Worm (Caenorhabditis elegans) whole organism, young adult: ENCODE data around the gene set-2.

Source experiments
- B0336.3 ChIP-seq: fragments of 200-800 bp; sonication (Bioruptor generic); IDR thresholded peaks from 2 replicates; pipeline ENCODE4 v1.3.6; 2022; ENCODE audit warnings: missing genetic modification characterization, missing compliant biosample characterization
- C17E4.6 ChIP-seq: fragments of 200-800 bp; sonication (Bioruptor generic); IDR thresholded peaks from 2 replicates; pipeline ENCODE4 v1.3.6; 2022; ENCODE audit warnings: missing genetic modification reagents, missing genetic modification characterization, missing compliant biosample characterization
- F23B12.7 ChIP-seq: sonication (generic microtip); optimal IDR thresholded peaks from 2 replicates; lab custom pipeline; 2017; ENCODE audit warnings: missing genetic modification characterization, mild to moderate bottlenecking, missing compliant biosample characterization, antibody characterized with exemption, moderate library complexity; ENCODE audit not compliant: insufficient read depth
- F37B4.10 ChIP-seq: fragments of 200-800 bp; sonication (Bioruptor generic); IDR thresholded peaks from 2 replicates; pipeline ENCODE4 v1.3.6; 2022; ENCODE audit warnings: missing genetic modification characterization, missing compliant biosample characterization
- F39B2.1 ChIP-seq: fragments of 200-800 bp; sonication (Bioruptor generic); IDR thresholded peaks from 2 replicates; pipeline ENCODE4 v1.3.6; 2022; ENCODE audit warnings: missing genetic modification reagents, missing genetic modification characterization, missing compliant biosample characterization
- F52B5.7 ChIP-seq: sonication (generic microtip); optimal IDR thresholded peaks from 2 replicates; lab custom pipeline; 2016; ENCODE audit warnings: mild to moderate bottlenecking, missing genetic modification characterization, missing compliant biosample characterization
- Y53F4B.3 ChIP-seq: fragments of 200-800 bp; sonication (Bioruptor generic); IDR thresholded peaks from 2 replicates; pipeline ENCODE4 v1.3.6; 2022; ENCODE audit warnings: missing genetic modification reagents, missing genetic modification characterization, missing compliant biosample characterization
- Y56A3A.18 ChIP-seq: fragments of 200-800 bp; sonication (Bioruptor generic); IDR thresholded peaks from 2 replicates; pipeline ENCODE4 v1.3.6; 2022; ENCODE audit warnings: missing genetic modification reagents, missing genetic modification characterization, missing compliant biosample characterization
- ZK185.1 ChIP-seq: sonication (generic microtip); optimal IDR thresholded peaks from 2 replicates; lab custom pipeline; 2016; ENCODE audit warnings: mild to moderate bottlenecking, missing genetic modification characterization, missing compliant biosample characterization; ENCODE audit not compliant: poor library complexity, severe bottlenecking
- aptf-3 ChIP-seq: fragments of 200-800 bp; sonication (Bioruptor generic); IDR thresholded peaks from 2 replicates; pipeline ENCODE4 v1.3.6; 2022; ENCODE audit warnings: missing genetic modification characterization, missing compliant biosample characterization
- atf-7 ChIP-seq: sonication (generic microtip); optimal IDR thresholded peaks from 2 replicates; lab custom pipeline; 2017; ENCODE audit warnings: mild to moderate bottlenecking, missing genetic modification characterization, missing compliant biosample characterization
- athp-1 ChIP-seq: sonication (generic microtip); optimal IDR thresholded peaks from 2 replicates; lab custom pipeline; 2017; ENCODE audit warnings: mild to moderate bottlenecking, missing genetic modification characterization, missing compliant biosample characterization
- bed-1 ChIP-seq: fragments of 200-800 bp; sonication (Bioruptor generic); IDR thresholded peaks from 2 replicates; pipeline ENCODE4 v1.3.6; 2022; ENCODE audit warnings: missing genetic modification reagents, missing genetic modification characterization, missing compliant biosample characterization
- bed-2 ChIP-seq: fragments of 200-800 bp; sonication (Bioruptor generic); IDR thresholded peaks from 2 replicates; pipeline ENCODE4 v1.3.6; 2022; ENCODE audit warnings: missing genetic modification reagents, missing genetic modification characterization, missing compliant biosample characterization
- cebp-2 ChIP-seq: fragments of 200-800 bp; sonication (Bioruptor generic); IDR thresholded peaks from 2 replicates; pipeline ENCODE4 v1.3.6; 2022; ENCODE audit warnings: missing genetic modification characterization, missing compliant biosample characterization
- ceh-27 ChIP-seq: fragments of 200-800 bp; sonication (Bioruptor generic); optimal IDR thresholded peaks from 2 replicates; lab custom pipeline; 2018; ENCODE audit warnings: mild to moderate bottlenecking, missing genetic modification characterization, moderate library complexity, missing compliant biosample characterization
- ceh-79 ChIP-seq: sonication (generic microtip); optimal IDR thresholded peaks from 2 replicates; lab custom pipeline; 2017; ENCODE audit warnings: mild to moderate bottlenecking, missing genetic modification characterization, missing compliant biosample characterization
- die-1 ChIP-seq: sonication (generic microtip); optimal IDR thresholded peaks from 2 replicates; lab custom pipeline; 2016; ENCODE audit warnings: missing genotype, mild to moderate bottlenecking, missing genetic modification characterization, missing compliant biosample characterization
- dox-1 ChIP-seq: fragments of 200-800 bp; sonication (Bioruptor generic); IDR thresholded peaks from 2 replicates; pipeline ENCODE4 v1.3.6; 2022; ENCODE audit warnings: missing genetic modification reagents, missing genetic modification characterization, missing compliant biosample characterization
- dpff-1 ChIP-seq: sonication (generic microtip); optimal IDR thresholded peaks from 2 replicates; lab custom pipeline; 2017; ENCODE audit warnings: mild to moderate bottlenecking, missing genetic modification characterization, missing compliant biosample characterization
- egl-18 ChIP-seq: fragments of 200-800 bp; sonication (Bioruptor generic); IDR thresholded peaks from 2 replicates; pipeline ENCODE4 v1.3.6; 2022; ENCODE audit warnings: missing genetic modification reagents, missing genetic modification characterization, missing compliant biosample characterization
- egrh-3 ChIP-seq: fragments of 200-800 bp; sonication (Bioruptor generic); IDR thresholded peaks from 2 replicates; pipeline ENCODE4 v1.3.6; 2022; ENCODE audit warnings: missing genetic modification reagents, missing genetic modification characterization, missing compliant biosample characterization
- him-1 ChIP-seq: sonication (generic microtip); optimal IDR thresholded peaks from 2 replicates; lab custom pipeline; 2016; ENCODE audit warnings: missing genotype, missing genetic modification reagents, missing genetic modification characterization, missing compliant biosample characterization
- hlh-12 ChIP-seq: sonication (generic microtip); optimal IDR thresholded peaks from 2 replicates; lab custom pipeline; 2016; ENCODE audit warnings: missing genetic modification characterization, missing compliant biosample characterization
- lin-54 ChIP-seq: fragments of 200-800 bp; sonication (Bioruptor generic); optimal IDR thresholded peaks from 2 replicates; lab custom pipeline; 2018; ENCODE audit warnings: mild to moderate bottlenecking, missing genetic modification characterization, missing compliant biosample characterization
- lsl-1 ChIP-seq: fragments of 200-800 bp; sonication (Bioruptor generic); optimal IDR thresholded peaks from 2 replicates; lab custom pipeline; 2018; ENCODE audit warnings: mild to moderate bottlenecking, missing genetic modification characterization, moderate library complexity, missing compliant biosample characterization
- madf-10 ChIP-seq: sonication (generic microtip); optimal IDR thresholded peaks from 2 replicates; lab custom pipeline; 2016; ENCODE audit warnings: mild to moderate bottlenecking, missing genetic modification characterization, missing compliant biosample characterization
- madf-3 ChIP-seq: fragments of 200-800 bp; sonication (Bioruptor generic); IDR thresholded peaks from 2 replicates; pipeline ENCODE4 v1.3.6; 2022; ENCODE audit warnings: missing genetic modification reagents, missing genetic modification characterization, missing compliant biosample characterization
- madf-6 ChIP-seq: fragments of 200-800 bp; sonication (Bioruptor generic); IDR thresholded peaks from 2 replicates; pipeline ENCODE4 v1.3.6; 2022; ENCODE audit warnings: missing genetic modification reagents, missing genetic modification characterization, missing compliant biosample characterization
- mel-28 ChIP-seq: sonication (generic microtip); optimal IDR thresholded peaks from 2 replicates; lab custom pipeline; 2016; ENCODE audit warnings: borderline replicate concordance, mild to moderate bottlenecking, missing genetic modification characterization, missing compliant biosample characterization
- mes-4 ChIP-seq: sonication (generic microtip); optimal IDR thresholded peaks from 2 replicates; lab custom pipeline; 2016; ENCODE audit warnings: missing genotype, missing genetic modification characterization, missing compliant biosample characterization
- nfya-1 ChIP-seq: sonication (generic microtip); optimal IDR thresholded peaks from 2 replicates; lab custom pipeline; 2017; ENCODE audit warnings: antibody characterized with exemption, missing compliant biosample characterization, missing genetic modification characterization, borderline replicate concordance; ENCODE audit not compliant: insufficient read depth
- nfya-2 ChIP-seq: fragments of 200-800 bp; sonication (Bioruptor generic); IDR thresholded peaks from 2 replicates; pipeline ENCODE4 v1.3.6; 2022; ENCODE audit warnings: missing genetic modification reagents, missing genetic modification characterization, missing compliant biosample characterization
- nhr-27 ChIP-seq: fragments of 200-800 bp; sonication (Bioruptor generic); optimal IDR thresholded peaks from 2 replicates; lab custom pipeline; 2018; ENCODE audit warnings: mild to moderate bottlenecking, missing genetic modification characterization, moderate library complexity, missing compliant biosample characterization
- pbrm-1 ChIP-seq: fragments of 200-800 bp; sonication (Bioruptor generic); IDR thresholded peaks from 2 replicates; pipeline ENCODE4 v1.3.6; 2022; ENCODE audit warnings: missing genetic modification reagents, missing genetic modification characterization, missing compliant biosample characterization
- rec-8 ChIP-seq, 2 experiments: sonication (generic microtip); optimal IDR thresholded peaks; 2 replicates each; lab custom pipeline; 2016; ENCODE audit warnings: mild to moderate bottlenecking in 2 of 2, missing genetic modification characterization in 2 of 2, missing genetic modification reagents in 2 of 2, missing genotype in 2 of 2, missing biosample characterization in 1 of 2, missing compliant biosample characterization in 1 of 2, moderate library complexity in 1 of 2
- sdz-38 ChIP-seq: sonication (generic microtip); optimal IDR thresholded peaks from 2 replicates; lab custom pipeline; 2016; ENCODE audit warnings: missing genotype, missing genetic modification characterization, missing compliant biosample characterization
- sea-2 ChIP-seq: fragments of 200-800 bp; sonication (Bioruptor generic); IDR thresholded peaks from 2 replicates; pipeline ENCODE4 v1.3.6; 2022; ENCODE audit warnings: missing genetic modification characterization, missing compliant biosample characterization
- snpc-4 ChIP-seq, 5 experiments: fragments of 150-350 bp in 1 of 5; sonication (generic microtip) in 4 of 5; optimal IDR thresholded peaks; 2 replicates each; lab custom pipeline; 2014 to 2018; ENCODE audit warnings: missing genetic modification characterization in 5 of 5, missing biosample characterization in 3 of 5, antibody characterized with exemption in 2 of 5, mild to moderate bottlenecking in 2 of 5, missing compliant biosample characterization in 2 of 5, missing genotype in 2 of 5, moderate library complexity in 2 of 5, missing genetic modification reagents in 1 of 5
- sptf-2 ChIP-seq: fragments of 200-800 bp; sonication (Bioruptor generic); optimal IDR thresholded peaks from 2 replicates; lab custom pipeline; 2018; ENCODE audit warnings: mild to moderate bottlenecking, missing genetic modification characterization, missing compliant biosample characterization
- tbp1 ChIP-seq: fragments of 200-800 bp; sonication (Bioruptor generic); optimal IDR thresholded peaks from 2 replicates; lab custom pipeline; 2018; ENCODE audit warnings: mild to moderate bottlenecking, missing genetic modification characterization, missing compliant biosample characterization
- tbx-9 ChIP-seq: sonication (generic microtip); optimal IDR thresholded peaks from 2 replicates; lab custom pipeline; 2016; ENCODE audit warnings: borderline replicate concordance, missing genetic modification characterization, inconsistent platforms, missing compliant biosample characterization
- unc-130 ChIP-seq: sonication (generic microtip); optimal IDR thresholded peaks from 2 replicates; lab custom pipeline; 2016; ENCODE audit warnings: missing genetic modification reagents, missing genetic modification characterization, missing compliant biosample characterization
- zfh-2 ChIP-seq: fragments of 200-800 bp; sonication (Bioruptor generic); conservative IDR thresholded peaks from 2 replicates; pipeline ENCODE4 v1.3.6; 2022; ENCODE audit warnings: missing genetic modification reagents, missing genetic modification characterization, missing compliant biosample characterization
- zim-3 ChIP-seq: sonication (generic microtip); optimal IDR thresholded peaks from 2 replicates; lab custom pipeline; 2017; ENCODE audit warnings: mild to moderate bottlenecking, missing genetic modification characterization, moderate library complexity, missing compliant biosample characterization
- ztf-22 ChIP-seq: fragments of 200-800 bp; sonication (Bioruptor generic); optimal IDR thresholded peaks from 2 replicates; lab custom pipeline; 2018; ENCODE audit warnings: mild to moderate bottlenecking, missing genetic modification characterization, moderate library complexity, missing compliant biosample characterization
- ztf-26 ChIP-seq: sonication (generic microtip); optimal IDR thresholded peaks from 2 replicates; lab custom pipeline; 2017; ENCODE audit warnings: missing genetic modification characterization, missing compliant biosample characterization
- ztf-3 ChIP-seq: fragments of 200-800 bp; sonication (Bioruptor generic); optimal IDR thresholded peaks from 2 replicates; lab custom pipeline; 2018; ENCODE audit warnings: mild to moderate bottlenecking, missing genetic modification characterization, missing compliant biosample characterization

set-2 gene

ce11 chrIII:4899728-4900127, 30.3 kb downstream of the set-2 start:
- peak; percentile 95 for TF ChIP-seq madf-3 (GFP tag; lab: Robert Waterston, UW)
- TF ChIP-seq F23B12.7 (tag; lab: Kevin White, UChicago): peak; percentile 41
- TF ChIP-seq athp-1: peak; percentile 96
- TF ChIP-seq pbrm-1 (GFP tag; lab: Robert Waterston, UW): peak; percentile 97
- peak; percentile 99 for TF ChIP-seq dox-1 (GFP tag; lab: Robert Waterston, UW)
- peak; percentile 96 for TF ChIP-seq lin-54 (GFP tag; lab: Kevin White, UChicago)
- TF ChIP-seq sea-2 (GFP tag; lab: Robert Waterston, UW): peak; percentile 97
- TF ChIP-seq ztf-3 (GFP tag; lab: Kevin White, UChicago): peak; percentile 98
- peak; percentile 94 for TF ChIP-seq egl-18 (GFP tag; lab: Robert Waterston, UW)
- TF ChIP-seq atf-7 (tag; lab: Kevin White, UChicago): peak; percentile 100
- TF ChIP-seq ztf-26 (tag; lab: Kevin White, UChicago): peak; percentile 99
- TF ChIP-seq unc-130: peak; percentile 9
- TF ChIP-seq F37B4.10: peak; percentile 94
- TF ChIP-seq aptf-3 (GFP tag; lab: Robert Waterston, UW): no peak
- TF ChIP-seq die-1: peak; percentile 91
- no peak for TF ChIP-seq tbx-9 (tag; lab: Kevin White, UChicago)
- TF ChIP-seq ceh-79 (tag; lab: Kevin White, UChicago): peak; percentile 93
- peak; percentile 48 for TF ChIP-seq mel-28 (tag; lab: Kevin White, UChicago)
- TF ChIP-seq B0336.3 (GFP tag; lab: Robert Waterston, UW): peak; percentile 100
- peak; percentile 64 for TF ChIP-seq zim-3 (tag; lab: Kevin White, UChicago)
- TF ChIP-seq zfh-2 (GFP tag; lab: Robert Waterston, UW): peak; percentile 100
- TF ChIP-seq tbp1 (GFP tag; lab: Kevin White, UChicago): peak; percentile 77
- TF ChIP-seq dpff-1: peak; percentile 7
- peak; percentile 86 for TF ChIP-seq bed-2 (GFP tag; lab: Robert Waterston, UW)
- no peak for TF ChIP-seq hlh-12 (tag; lab: Kevin White, UChicago)
- peak; percentile 58 for TF ChIP-seq sptf-2 (GFP tag; lab: Kevin White, UChicago)
- TF ChIP-seq ZK185.1 (tag; lab: Kevin White, UChicago): peak; percentile 96
- TF ChIP-seq C17E4.6 (GFP tag; lab: Robert Waterston, UW): peak; percentile 87
- no peak for TF ChIP-seq sdz-38 (tag; lab: Kevin White, UChicago)
- TF ChIP-seq Y56A3A.18 (GFP tag; lab: Robert Waterston, UW): peak; percentile 88
- no peak for TF ChIP-seq Y53F4B.3 (GFP tag; lab: Robert Waterston, UW)
- TF ChIP-seq nfya-2 (GFP tag; lab: Robert Waterston, UW): no peak
- TF ChIP-seq rec-8 (tag; optimal IDR thresholded peaks at IDR 0.05; lab: Kevin White, UChicago): no peak
- peak; percentile 86; the same call in 1 of the 2 replicates for TF ChIP-seq bed-1 (GFP tag; lab: Robert Waterston, UW)
- peak; percentile 70 for TF ChIP-seq egrh-3 (GFP tag; lab: Robert Waterston, UW)
- no peak for TF ChIP-seq cebp-2 (GFP tag; lab: Robert Waterston, UW)
- peak; percentile 78 for TF ChIP-seq madf-6 (GFP tag; lab: Robert Waterston, UW)
- peak; percentile 95 for TF ChIP-seq madf-10 (tag; lab: Kevin White, UChicago)
- TF ChIP-seq nfya-1: no peak
- no peak for TF ChIP-seq mes-4 (tag; lab: Kevin White, UChicago)
- peak; percentile 99 for TF ChIP-seq ztf-22 (GFP tag; lab: Kevin White, UChicago)
- no peak for TF ChIP-seq F39B2.1
- TF ChIP-seq F52B5.7 (tag; lab: Kevin White, UChicago): peak; percentile 95
- peak; percentile 49 for TF ChIP-seq lsl-1
- no peak for TF ChIP-seq him-1 (tag; lab: Kevin White, UChicago)
- peak; percentile 80 for TF ChIP-seq nhr-27
- TF ChIP-seq snpc-4 (GFP tag; optimal IDR thresholded peaks at IDR 0.05; lab: Kevin White, UChicago): peak; percentile 69
- peak; percentile 77 to 91 (median 82) for TF ChIP-seq snpc-4 (tag; optimal IDR thresholded peaks at IDR 0.05; lab: Kevin White, UChicago)
- peak; percentile 100 for TF ChIP-seq ceh-27
